Fruit fly (Drosophila melanogaster): Measurements from ENCODE around the gene Gba1a.

Gba1a gene

dm6 chr3R:23652525-23653108, 47.8 kb upstream of the Gba1a start (continued):
- TF ChIP-seq Scr (GFP tag; IDR thresholded peaks at IDR 0.05; ENCODE audit: partially characterized antibody) (no peak), Med (GFP tag) (peak; percentile 97), C15 (GFP tag; IDR thresholded peaks at IDR 0.05) (no peak), vfl (GFP tag; optimal IDR thresholded peaks at IDR 0.05) (no peak), HLHmδ (GFP tag; optimal IDR thresholded peaks at IDR 0.05) (no peak), her (GFP tag; optimal IDR thresholded peaks at IDR 0.05) (peak; percentile 51), psq (GFP tag; optimal IDR thresholded peaks at IDR 0.05) (peak; percentile 11), CG18476 (GFP tag; optimal IDR thresholded peaks at IDR 0.05) (peak; percentile 31), stwl (tag; optimal IDR thresholded peaks at IDR 0.05) (no peak), HmgZ (tag; optimal IDR thresholded peaks at IDR 0.05) (peak; percentile 73), CG7839 (tag; optimal IDR thresholded peaks at IDR 0.05) (peak; percentile 60), danr (GFP tag; IDR thresholded peaks at IDR 0.05) (no peak), Mrtf (GFP tag; IDR thresholded peaks at IDR 0.05) (peak; percentile 49; the same call in 1 of the 3 replicates), klu (GFP tag; IDR thresholded peaks at IDR 0.05) (no peak), abd-A (tag; optimal IDR thresholded peaks at IDR 0.05) (no peak), HHEX (GFP tag; optimal IDR thresholded peaks at IDR 0.05) (peak; percentile 83), NFAT (GFP tag; IDR thresholded peaks at IDR 0.05) (peak; percentile 37; the same call in 1 of the 2 replicates), run (tag; optimal IDR thresholded peaks at IDR 0.05) (peak; percentile 16), onecut (GFP tag; IDR thresholded peaks at IDR 0.05) (peak; percentile 7; the same call in 1 of the 2 replicates), da (GFP tag; optimal IDR thresholded peaks at IDR 0.05) (peak; percentile 52), H2.0 (GFP tag; IDR thresholded peaks at IDR 0.05) (0 out of 2 replicates have a peak, but pooled peaks have one; percentile 5), eve (GFP tag; optimal IDR thresholded peaks at IDR 0.05) (no peak), CG11696 (GFP tag; IDR thresholded peaks at IDR 0.05) (peak; percentile 67), CG8944 (GFP tag; optimal IDR thresholded peaks at IDR 0.05) (no peak), CG3407 (GFP tag; optimal IDR thresholded peaks at IDR 0.05) (no peak), CG17802 (tag; optimal IDR thresholded peaks at IDR 0.05) (no peak), Sox100B (GFP tag; optimal IDR thresholded peaks at IDR 0.05) (peak; percentile 20), CG1024 (GFP tag; IDR thresholded peaks at IDR 0.05) (no peak), aop (GFP tag; IDR thresholded peaks at IDR 0.05) (no peak), CG10431 (GFP tag; optimal IDR thresholded peaks at IDR 0.05) (no peak), TFAM (GFP tag; optimal IDR thresholded peaks at IDR 0.05) (no peak), jigr1 (GFP tag; IDR thresholded peaks at IDR 0.05) (no peak), CG3838 (GFP tag; optimal IDR thresholded peaks at IDR 0.05) (peak; percentile 22), pho (GFP tag; optimal IDR thresholded peaks at IDR 0.05) (peak; percentile 77), CG12071 (GFP tag; optimal IDR thresholded peaks at IDR 0.05) (peak; percentile 83), CG2202 (tag; optimal IDR thresholded peaks at IDR 0.05) (no peak), CG1529 (GFP tag; optimal IDR thresholded peaks at IDR 0.05) (no peak), CG17328 (GFP tag; IDR thresholded peaks at IDR 0.05) (no peak), sima (GFP tag; optimal IDR thresholded peaks at IDR 0.05) (no peak), CG13424 (tag; optimal IDR thresholded peaks at IDR 0.05) (peak; percentile 18), Opbp (GFP tag; IDR thresholded peaks at IDR 0.05; ENCODE audit: partially characterized antibody) (no peak), CG11504 (tag; optimal IDR thresholded peaks at IDR 0.05) (peak; percentile 48), CG1603 (tag; optimal IDR thresholded peaks at IDR 0.05) (peak; percentile 38), Stat92E (GFP tag; optimal IDR thresholded peaks at IDR 0.05) (no peak), CG9727 (GFP tag; optimal IDR thresholded peaks at IDR 0.05) (peak; percentile 55), gsb (GFP tag; IDR thresholded peaks at IDR 0.05) (peak; percentile 73), chif (GFP tag; optimal IDR thresholded peaks at IDR 0.05) (peak in 1 of 2 experiments; percentile 33), bcd (GFP tag; optimal IDR thresholded peaks at IDR 0.05) (peak; percentile 72), CG10959 (GFP tag; IDR thresholded peaks at IDR 0.05) (no peak), CG4404 (GFP tag; IDR thresholded peaks at IDR 0.05) (no peak), CG11398 (GFP tag; optimal IDR thresholded peaks at IDR 0.05) (peak; percentile 14)
